Worm (Caenorhabditis elegans): Measurements from ENCODE around the gene F55E10.1.

DNA sequence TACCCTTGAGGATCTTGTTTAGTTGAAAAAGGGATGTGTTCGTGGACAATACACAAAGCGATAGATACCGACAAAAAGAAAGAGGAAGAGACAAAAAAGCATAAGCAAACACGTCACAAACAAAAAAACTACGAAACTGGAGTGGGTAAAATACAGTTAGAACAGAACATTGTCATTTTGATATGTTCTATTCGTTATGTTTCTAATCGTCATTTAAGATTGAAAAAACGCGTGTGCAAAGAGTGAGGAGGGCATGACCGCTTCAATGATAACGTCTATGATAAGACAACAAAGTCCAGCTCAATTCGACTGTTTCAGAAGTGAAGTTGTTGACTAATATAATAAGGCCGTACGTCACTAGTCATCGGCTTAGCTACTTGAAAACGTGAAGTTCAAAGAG is 13.6 kb downstream of the F55E10.1 start:
- TF ChIP-seq klf-2 (GFP tag; conservative IDR thresholded peaks at IDR 0.05), result no peak
- no peak for TF ChIP-seq flt-1 (GFP tag; IDR thresholded peaks at IDR 0.05)
- TF ChIP-seq cog-1 (tag; optimal IDR thresholded peaks at IDR 0.05), result no peak
- TF ChIP-seq med-1 (GFP tag; optimal IDR thresholded peaks at IDR 0.05; ENCODE audit: insufficient read depth), result no peak
- TF ChIP-seq T22C8.4 (GFP tag; IDR thresholded peaks at IDR 0.05), result no peak
- no peak for TF ChIP-seq tab-1 (GFP tag; IDR thresholded peaks at IDR 0.05)
- no peak for TF ChIP-seq ztf-23 (GFP tag; IDR thresholded peaks at IDR 0.05)
- no peak for TF ChIP-seq ref-1 (GFP tag; conservative IDR thresholded peaks at IDR 0.05)
- TF ChIP-seq ztf-29 (GFP tag; IDR thresholded peaks at IDR 0.05), result no peak
